Worm (Caenorhabditis elegans): ENCODE measurements around the gene ten-1.

ten-1 gene

ce11 chrIII:6820343-6820985 lies at the start of gene ten-1:
ten-1 (plus strand) TSS chrIII:6820935.
- TF ChIP-seq nhr-85 (tag): no peak
- no peak for TF ChIP-seq mab-9 (GFP tag; IDR thresholded peaks at IDR 0.05)
- no peak for TF ChIP-seq C16A3.4 (tag; optimal IDR thresholded peaks at IDR 0.05)
- TF ChIP-seq lin-14 (GFP tag; optimal IDR thresholded peaks at IDR 0.05): peak; percentile 70
- no peak for TF ChIP-seq nhr-90 (tag; optimal IDR thresholded peaks at IDR 0.05; ENCODE audit: poor library complexity)
- no peak for TF ChIP-seq ceh-82 (tag; optimal IDR thresholded peaks at IDR 0.05)
- no peak for TF ChIP-seq tbx-2 (tag; optimal IDR thresholded peaks at IDR 0.05)
- peak; percentile 45 for TF ChIP-seq rnt-1 (tag; optimal IDR thresholded peaks at IDR 0.05)
- no peak for TF ChIP-seq unc-130 (tag; optimal IDR thresholded peaks at IDR 0.05)
- no peak for TF ChIP-seq mdl-1 (tag; optimal IDR thresholded peaks at IDR 0.05)
- TF ChIP-seq hlh-17 (GFP tag; optimal IDR thresholded peaks at IDR 0.05; ENCODE audit: borderline replicate concordance): no peak
- no peak for TF ChIP-seq alr-1 (tag; optimal IDR thresholded peaks at IDR 0.05; ENCODE audit: borderline replicate concordance)

ce11 chrIII:6795326-6795725 lies 25.4 kb upstream of the ten-1 start, which contains the start of gene R05H11.1:
R05H11.1 (plus strand) TSS chrIII:6795626.
- TF ChIP-seq Y116A8C.19 (tag; optimal IDR thresholded peaks at IDR 0.05; ENCODE audit: borderline replicate concordance) (no peak), lin-14 (GFP tag; optimal IDR thresholded peaks at IDR 0.05) (peak; percentile 7), lin-15B (tag; optimal IDR thresholded peaks at IDR 0.05) (no peak), lin-39 (tag; optimal IDR thresholded peaks at IDR 0.05) (no peak), nhr-47 (tag; optimal IDR thresholded peaks at IDR 0.05) (no peak)

- peak; percentile 97 for TF ChIP-seq blmp-1 (tag; optimal IDR thresholded peaks at IDR 0.05)
- TF ChIP-seq grh-1 (GFP tag; IDR thresholded peaks at IDR 0.05): peak; percentile 61; the same call in 1 of the 2 replicates
- TF ChIP-seq elt-3 (tag; optimal IDR thresholded peaks at IDR 0.05): peak in 4 of 6 experiments; percentile 29 to 92 (median 64)
- TF ChIP-seq xbp-1 (tag; optimal IDR thresholded peaks at IDR 0.05): peak; percentile 32
- TF ChIP-seq ceh-8 (GFP tag; optimal IDR thresholded peaks at IDR 0.05): no peak
- no peak for TF ChIP-seq ztf-4 (tag; optimal IDR thresholded peaks at IDR 0.05)
- TF ChIP-seq mep-1 (tag; optimal IDR thresholded peaks at IDR 0.05): peak; percentile 30
- peak; percentile 71 for TF ChIP-seq nhr-20 (tag; optimal IDR thresholded peaks at IDR 0.05)
- peak; percentile 93 for TF ChIP-seq nhr-85 (tag)
- no peak for TF ChIP-seq hlh-4 (tag; optimal IDR thresholded peaks at IDR 0.05)
- peak in 1 of 2 experiments; percentile 11 for TF ChIP-seq mdl-1 (tag; optimal IDR thresholded peaks at IDR 0.05)
- TF ChIP-seq lsy-2 (tag; optimal IDR thresholded peaks at IDR 0.05): peak; percentile 30 to 77
- peak; percentile 64 for TF ChIP-seq nhr-90 (tag; optimal IDR thresholded peaks at IDR 0.05; ENCODE audit: poor library complexity)
- peak in 2 of 3 experiments; percentile 11 to 21 for TF ChIP-seq ceh-82 (tag; optimal IDR thresholded peaks at IDR 0.05)
- TF ChIP-seq C16A3.4 (tag; optimal IDR thresholded peaks at IDR 0.05): peak; percentile 27
- TF ChIP-seq ztf-11 (tag; optimal IDR thresholded peaks at IDR 0.05): peak in 1 of 2 experiments; percentile 46
- TF ChIP-seq F16B12.6 (tag; optimal IDR thresholded peaks at IDR 0.05): no peak
- peak; percentile 23; the same call in 1 of the 2 replicates for TF ChIP-seq nhr-19 (GFP tag; conservative IDR thresholded peaks at IDR 0.05)
- peak; percentile 66 for TF ChIP-seq nhr-71 (tag; optimal IDR thresholded peaks at IDR 0.05)
- peak; percentile 46 for TF ChIP-seq lin-13 (GFP tag; optimal IDR thresholded peaks at IDR 0.05)
- peak; percentile 5 for TF ChIP-seq swsn-7 (tag; optimal IDR thresholded peaks at IDR 0.05)
- TF ChIP-seq nhr-47 (tag; optimal IDR thresholded peaks at IDR 0.05): peak; percentile 34
- TF ChIP-seq dpl-1 (GFP tag; optimal IDR thresholded peaks at IDR 0.05): peak; percentile 69 to 73 (median 72)
- TF ChIP-seq lin-35 (GFP tag; optimal IDR thresholded peaks at IDR 0.05): peak in 1 of 2 experiments; percentile 51
- no peak for TF ChIP-seq lir-3 (tag; optimal IDR thresholded peaks at IDR 0.05; ENCODE audit: poor library complexity)
- no peak for TF ChIP-seq snpc-4 (tag; optimal IDR thresholded peaks at IDR 0.05)
- peak; percentile 81 for TF ChIP-seq lin-14 (GFP tag; optimal IDR thresholded peaks at IDR 0.05)
- peak; percentile 5 to 28 for TF ChIP-seq efl-1 (optimal IDR thresholded peaks at IDR 0.05)
- TF ChIP-seq efl-1 (GFP tag; optimal IDR thresholded peaks at IDR 0.05 in 1 of 2): no peak
- peak; percentile 46 for TF ChIP-seq pag-3 (tag; optimal IDR thresholded peaks at IDR 0.05; ENCODE audit: borderline replicate concordance, insufficient read depth)
- peak; percentile 70 for TF ChIP-seq snu-23 (GFP tag; optimal IDR thresholded peaks at IDR 0.05)
These were observed 22.8 kb upstream of the ten-1 start, which contains the start of gene R05H11.2 for ce11 chrIII:6797965-6798364. R05H11.2 (plus strand) TSS chrIII:6798297.

All from whole organism, L1 larva.